Fruit fly (Drosophila melanogaster): Measurements from ENCODE around the gene pr.
A peak's percentile ranks its signal among the peaks of the same experiment; 100 is the strongest.

The pr gene

DNA sequence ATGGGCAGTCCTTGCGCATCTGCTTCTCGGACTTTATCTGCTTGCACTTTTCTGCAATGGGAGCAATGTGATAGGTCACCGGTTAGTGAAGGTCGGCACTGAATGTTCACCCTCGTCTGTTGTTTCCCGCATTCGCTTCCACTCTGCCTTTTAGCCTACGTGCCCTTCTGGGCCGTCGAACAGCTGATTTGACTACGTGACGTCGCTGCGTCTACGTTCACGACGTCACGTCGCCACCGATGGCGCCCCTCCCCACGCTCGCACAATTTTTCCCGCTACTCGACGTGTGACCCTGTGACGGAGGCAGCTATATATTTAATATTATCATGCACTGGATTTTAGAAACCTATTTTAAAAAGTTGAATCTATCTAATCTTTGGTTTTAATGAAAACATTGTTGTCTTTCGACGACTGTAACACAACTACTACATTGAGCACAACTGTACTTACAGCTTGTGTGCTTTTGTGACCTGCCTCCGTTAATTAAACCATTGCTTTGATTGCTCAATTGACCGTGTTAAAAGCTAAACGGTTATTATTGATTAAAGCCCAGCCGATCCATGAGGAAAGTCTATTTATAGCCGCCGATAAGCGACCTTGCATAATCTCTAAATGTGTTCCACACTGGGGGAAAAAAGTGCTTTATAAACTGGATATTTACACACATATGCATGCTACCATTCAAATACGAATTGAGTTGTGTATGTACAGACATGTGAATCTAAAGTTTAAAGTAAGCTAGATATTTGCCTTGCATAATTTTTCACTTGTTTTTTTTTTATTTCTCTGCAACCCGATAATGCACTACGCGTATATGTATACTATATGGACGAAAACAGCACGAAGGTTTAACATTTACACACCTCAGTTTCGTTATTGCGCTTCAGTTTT lies 8.0 kb upstream of the pr start:
- peak; percentile 7 for TF ChIP-seq toe (GFP tag; optimal IDR thresholded peaks at IDR 0.05)
- TF ChIP-seq pad (GFP tag; optimal IDR thresholded peaks at IDR 0.05): peak; percentile 77
- peak; percentile 93 for TF ChIP-seq tj (GFP tag; optimal IDR thresholded peaks at IDR 0.05)
- peak; percentile 47 for TF ChIP-seq CG33017 (tag; optimal IDR thresholded peaks at IDR 0.05)
- peak; percentile 58 for TF ChIP-seq CG7101 (tag; optimal IDR thresholded peaks at IDR 0.05)
- peak; percentile 60 for TF ChIP-seq kay (GFP tag; ENCODE audit: borderline replicate concordance)
- peak; percentile 12 for TF ChIP-seq CG7045 (GFP tag; optimal IDR thresholded peaks at IDR 0.05)
- peak; percentile 10 for TF ChIP-seq CG11617 (GFP tag; optimal IDR thresholded peaks at IDR 0.05)
- TF ChIP-seq cnc (optimal IDR thresholded peaks at IDR 0.05): no peak
- TF ChIP-seq CG1620 (GFP tag; optimal IDR thresholded peaks at IDR 0.05): no peak
- TF ChIP-seq CG5204 (GFP tag; optimal IDR thresholded peaks at IDR 0.05): no peak
- no peak for TF ChIP-seq ovo (GFP tag; optimal IDR thresholded peaks at IDR 0.05)
- no peak for TF ChIP-seq Hr96 (GFP tag; optimal IDR thresholded peaks at IDR 0.05)
- TF ChIP-seq Clk (GFP tag; optimal IDR thresholded peaks at IDR 0.05): peak; percentile 42
- no peak for TF ChIP-seq CG12768 (GFP tag; optimal IDR thresholded peaks at IDR 0.05)
- TF ChIP-seq CG14711 (tag; optimal IDR thresholded peaks at IDR 0.05): peak; percentile 48

DNA sequence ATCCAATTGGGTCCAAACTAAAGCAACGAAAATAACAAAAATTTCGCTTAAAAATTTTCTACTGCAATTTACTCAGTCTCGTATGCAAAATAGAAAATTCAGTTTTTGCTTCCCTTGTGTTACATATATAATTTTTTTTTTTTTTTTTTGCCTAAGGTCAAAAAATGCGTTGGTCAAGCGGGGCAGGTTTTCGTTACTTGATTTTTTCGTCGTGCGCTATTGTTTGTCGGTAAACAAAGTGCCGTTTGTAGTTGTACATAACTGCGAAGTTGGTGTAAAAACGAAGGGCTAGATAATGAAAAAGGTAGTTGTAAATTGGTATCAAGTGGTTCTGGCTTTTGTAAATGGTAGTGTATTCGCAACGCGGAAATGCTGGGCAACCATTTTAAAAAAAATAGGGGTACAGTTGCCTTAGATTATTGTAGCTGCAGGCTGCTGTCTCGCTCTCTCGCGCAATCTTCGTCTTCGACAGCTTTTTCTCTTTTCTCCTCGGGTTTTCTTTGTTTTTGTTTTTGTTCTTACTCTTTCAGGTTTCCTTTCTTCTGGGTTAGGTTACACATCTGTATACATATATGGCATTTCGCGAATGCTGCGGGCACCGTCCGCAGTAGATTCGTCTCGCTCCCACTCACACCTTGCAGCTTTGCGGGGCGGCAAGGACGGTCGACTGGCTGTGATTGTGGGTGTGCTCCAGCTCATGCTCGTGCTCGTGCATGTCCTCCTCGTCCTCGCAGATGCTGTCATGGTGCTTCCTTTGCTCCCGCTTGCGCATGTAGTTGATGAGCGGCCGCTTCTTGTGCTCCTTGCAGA lies 7.1 kb upstream of the pr start:
- TF ChIP-seq Hr96 (GFP tag; optimal IDR thresholded peaks at IDR 0.05) (no peak), ovo (GFP tag; optimal IDR thresholded peaks at IDR 0.05) (peak; percentile 39)

DNA sequence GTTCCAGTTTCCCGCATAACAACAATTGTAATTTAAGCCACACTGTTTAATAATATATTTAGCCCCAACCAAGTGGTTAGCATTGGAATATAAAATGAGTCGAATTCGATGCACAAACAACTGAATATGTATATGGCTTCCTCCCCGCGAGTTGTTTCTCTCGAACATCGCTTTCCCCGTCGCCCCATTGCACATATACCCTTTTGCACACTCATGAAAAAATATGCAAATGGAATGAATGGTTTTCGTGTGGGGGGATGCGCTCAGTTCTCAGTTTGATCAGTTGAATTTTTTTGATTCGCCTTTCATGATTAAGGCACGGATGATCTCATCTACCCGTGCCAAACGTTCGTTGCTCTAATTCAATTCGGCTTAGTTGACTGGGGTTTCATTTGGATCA lies 5.5 kb upstream of the pr start:
- TF ChIP-seq toe (GFP tag; optimal IDR thresholded peaks at IDR 0.05) (no peak), cic (GFP tag; optimal IDR thresholded peaks at IDR 0.05) (no peak), bab1 (GFP tag; optimal IDR thresholded peaks at IDR 0.05) (no peak), CG7045 (GFP tag; optimal IDR thresholded peaks at IDR 0.05) (no peak), Clk (GFP tag; optimal IDR thresholded peaks at IDR 0.05) (no peak), pad (GFP tag; optimal IDR thresholded peaks at IDR 0.05) (no peak), CG12768 (GFP tag; optimal IDR thresholded peaks at IDR 0.05) (peak; percentile 17), tj (GFP tag; optimal IDR thresholded peaks at IDR 0.05) (peak; percentile 55), kay (GFP tag; ENCODE audit: borderline replicate concordance) (peak; percentile 72)

DNA sequence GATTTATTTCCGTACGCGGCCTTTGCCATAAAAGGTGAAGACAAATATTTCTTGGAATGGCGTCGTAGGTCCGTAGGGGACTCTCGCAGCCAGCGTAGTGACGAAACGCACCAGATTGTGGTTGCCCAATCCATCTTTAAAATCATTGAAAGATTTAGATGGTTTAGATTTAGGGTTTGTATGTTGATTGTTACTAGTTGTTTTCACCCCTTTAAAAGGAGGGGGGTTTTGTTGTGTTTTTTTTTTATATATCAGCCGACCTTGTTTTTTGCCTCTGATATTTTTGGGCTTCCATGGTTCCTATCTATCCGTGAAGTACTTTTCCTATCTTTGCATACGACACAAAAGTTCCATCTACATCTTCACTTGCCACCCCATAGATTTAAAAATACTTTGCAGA lies 3.6 kb upstream of the pr start:
- TF ChIP-seq CG12768 (GFP tag; optimal IDR thresholded peaks at IDR 0.05) (peak; percentile 14), Hr96 (GFP tag; optimal IDR thresholded peaks at IDR 0.05) (peak; percentile 60), bab1 (GFP tag; optimal IDR thresholded peaks at IDR 0.05) (no peak), CG7045 (GFP tag; optimal IDR thresholded peaks at IDR 0.05) (no peak), CG11617 (GFP tag; optimal IDR thresholded peaks at IDR 0.05) (peak; percentile 50), kay (GFP tag; ENCODE audit: borderline replicate concordance) (no peak), Clk (GFP tag; optimal IDR thresholded peaks at IDR 0.05) (peak; percentile 8), ovo (GFP tag; optimal IDR thresholded peaks at IDR 0.05) (no peak), CG7101 (tag; optimal IDR thresholded peaks at IDR 0.05) (peak; percentile 44), cnc (optimal IDR thresholded peaks at IDR 0.05) (no peak), Mnt (GFP tag; optimal IDR thresholded peaks at IDR 0.05) (no peak), CG14711 (tag; optimal IDR thresholded peaks at IDR 0.05) (no peak)

dm6 chr2L:20077423-20078401 lies 2.5 kb upstream of the pr start:
- TF ChIP-seq kay (GFP tag; ENCODE audit: borderline replicate concordance) (peak; percentile 95), toe (GFP tag; optimal IDR thresholded peaks at IDR 0.05) (no peak)

DNA sequence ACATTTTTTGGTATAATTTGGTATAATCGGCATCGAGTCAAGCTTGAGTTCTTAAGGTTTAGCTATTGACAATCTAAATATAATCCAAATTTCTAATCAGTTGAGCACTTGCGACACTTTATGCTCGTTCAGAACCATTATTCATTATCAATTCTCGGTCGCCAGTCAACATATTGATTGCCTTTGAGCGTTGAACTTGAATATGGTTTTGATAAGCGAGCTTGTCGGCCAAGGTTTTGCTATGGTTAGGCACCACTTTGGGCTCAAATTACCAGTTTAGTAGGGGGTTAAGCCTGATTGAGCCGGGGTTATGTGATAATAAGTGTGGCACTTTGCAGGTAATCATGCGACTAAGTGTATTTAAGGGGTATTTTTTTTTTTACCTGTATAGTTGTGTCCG lies 870 bp downstream of the pr start:
- TF ChIP-seq toe (GFP tag; optimal IDR thresholded peaks at IDR 0.05) (no peak), CG5204 (GFP tag; optimal IDR thresholded peaks at IDR 0.05) (no peak), Mnt (GFP tag; optimal IDR thresholded peaks at IDR 0.05) (no peak), tj (GFP tag; optimal IDR thresholded peaks at IDR 0.05) (no peak), bab1 (GFP tag; optimal IDR thresholded peaks at IDR 0.05) (no peak)
